Worm (Caenorhabditis elegans) whole organism, L4 larva: Measurements from ENCODE around the gene try-1.

Experiments used
- T26A8.4 ChIP-seq: fragments of 200-800 bp; sonication (Bioruptor generic); IDR thresholded peaks from 2 replicates; pipeline ENCODE4 v1.3.6; 2022; ENCODE audit warnings: missing genetic modification characterization, missing compliant biosample characterization
- ama-1 ChIP-seq: fragments of 150-350 bp; optimal IDR thresholded peaks from 2 replicates; lab custom pipeline; 2014; ENCODE audit warnings: inconsistent platforms, mixed read lengths
- dmd-6 ChIP-seq: fragments of 200-800 bp; sonication (Bioruptor generic); IDR thresholded peaks from 2 replicates; pipeline ENCODE4 v1.3.6; 2022; ENCODE audit warnings: missing genetic modification reagents, missing genetic modification characterization, missing compliant biosample characterization
- lin-13 ChIP-seq: fragments of 150-350 bp; optimal IDR thresholded peaks from 2 replicates; lab custom pipeline; 2014; ENCODE audit warnings: missing biosample characterization, missing genetic modification reagents, missing genetic modification characterization
- lir-3 ChIP-seq: sonication (generic microtip); optimal IDR thresholded peaks from 2 replicates; lab custom pipeline; 2016; ENCODE audit warnings: mild to moderate bottlenecking, missing genetic modification characterization, missing compliant biosample characterization
- madf-9 ChIP-seq: fragments of 200-800 bp; sonication (Bioruptor generic); conservative IDR thresholded peaks from 2 replicates; pipeline ENCODE4 v1.3.6; 2022; ENCODE audit warnings: missing genetic modification reagents, missing genetic modification characterization, missing compliant biosample characterization
- mdl-1 ChIP-seq, 2 experiments: fragments of 150-350 bp in 1 of 2; sonication (generic microtip) in 1 of 2; optimal IDR thresholded peaks; 2 replicates each; lab custom pipeline; 2014 to 2017; ENCODE audit warnings: missing biosample characterization in 2 of 2, missing genetic modification characterization in 2 of 2
- mep-1 ChIP-seq: fragments of 150-350 bp; sonication (generic microtip); optimal IDR thresholded peaks from 3 replicates; lab custom pipeline; 2014; ENCODE audit warnings: missing biosample characterization, missing genetic modification characterization
- pqm-1 ChIP-seq: sonication (generic microtip); optimal IDR thresholded peaks from 2 replicates; lab custom pipeline; 2017; ENCODE audit warnings: missing biosample characterization, missing genetic modification characterization
- snpc-4 ChIP-seq: fragments of 150-350 bp; optimal IDR thresholded peaks from 2 replicates; lab custom pipeline; 2014; ENCODE audit warnings: missing biosample characterization, missing genetic modification characterization
- spr-3 ChIP-seq: fragments of 200-800 bp; sonication (Bioruptor generic); optimal IDR thresholded peaks from 2 replicates; lab custom pipeline; 2018; ENCODE audit warnings: mild to moderate bottlenecking, missing genetic modification characterization, missing compliant biosample characterization
- ztf-11 ChIP-seq: fragments of 150-350 bp; optimal IDR thresholded peaks from 2 replicates; lab custom pipeline; 2014; ENCODE audit warnings: missing biosample characterization, missing genetic modification characterization

DNA sequence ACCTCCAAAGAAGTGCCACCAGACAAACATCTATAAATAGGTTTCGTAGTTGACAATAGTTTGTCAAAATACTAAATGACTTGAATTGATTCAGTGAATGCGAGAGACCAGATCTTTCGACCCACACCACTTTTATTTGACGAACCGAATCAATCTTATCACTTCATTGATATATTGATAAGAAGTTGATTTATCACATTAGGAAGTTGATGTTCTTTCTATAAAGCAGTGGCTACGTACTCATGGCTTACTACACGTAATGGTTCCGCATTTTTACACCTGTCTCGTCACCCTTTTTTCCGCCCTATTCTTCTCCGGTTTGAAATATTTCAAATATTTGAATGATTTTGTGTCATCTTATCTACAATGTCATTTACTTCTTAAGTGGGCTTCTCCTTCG, 28.7 kb downstream of the try-1 start:
- TF ChIP-seq lin-13 (GFP tag; lab: Kevin White, UChicago) (no peak), ztf-11 (no peak), ama-1 (lab: Kevin White, UChicago) (no peak), snpc-4 (tag; lab: Kevin White, UChicago) (no peak), pqm-1 (peak; percentile 63), madf-9 (GFP tag; lab: Robert Waterston, UW) (no peak), lir-3 (tag; lab: Kevin White, UChicago) (no peak), T26A8.4 (no peak), dmd-6 (no peak), mep-1 (no peak), spr-3 (GFP tag; lab: Kevin White, UChicago) (no peak), mdl-1 (tag; optimal IDR thresholded peaks at IDR 0.05; lab: Kevin White, UChicago) (no peak)
